Worm (Caenorhabditis elegans): ENCODE data around the gene nhr-189.

The nhr-189 gene

ce11 chrV:3877242-3877641 is 17.2 kb upstream of the nhr-189 start:
- TF ChIP-seq nhr-179 (tag; optimal IDR thresholded peaks at IDR 0.05): no peak

ce11 chrV:3874102-3874744 is 14.2 kb upstream of the nhr-189 start, which contains the start of gene nhr-158:
nhr-158 (minus strand) TSS chrV:3874152.
- TF ChIP-seq rpc-1 (optimal IDR thresholded peaks at IDR 0.05) (no peak), rpc-1 (tag; optimal IDR thresholded peaks at IDR 0.05) (no peak), B0035.1 (tag; optimal IDR thresholded peaks at IDR 0.05) (no peak)

ce11 chrV:3870359-3870758 is 10.3 kb upstream of the nhr-189 start:
- no peak for TF ChIP-seq madf-6 (GFP tag; IDR thresholded peaks at IDR 0.05)

ce11 chrV:3868905-3869304 is 8.9 kb upstream of the nhr-189 start, which contains the start of gene nhr-157:
nhr-157 (minus strand) TSS chrV:3869005.
- TF ChIP-seq T07F8.4 (tag; optimal IDR thresholded peaks at IDR 0.05) (no peak), ztf-3 (GFP tag; optimal IDR thresholded peaks at IDR 0.05) (no peak), gei-17 (GFP tag; optimal IDR thresholded peaks at IDR 0.05) (no peak), ztf-26 (tag; optimal IDR thresholded peaks at IDR 0.05) (no peak), lsy-27 (tag; optimal IDR thresholded peaks at IDR 0.05; ENCODE audit: borderline replicate concordance, insufficient read depth) (no peak), rcor-1 (GFP tag; IDR thresholded peaks at IDR 0.05) (no peak), ceh-79 (tag; optimal IDR thresholded peaks at IDR 0.05) (no peak), madf-3 (GFP tag; IDR thresholded peaks at IDR 0.05) (no peak), lir-1 (GFP tag; conservative IDR thresholded peaks at IDR 0.05) (no peak), F22D6.2 (tag; optimal IDR thresholded peaks at IDR 0.05) (no peak), ztf-22 (GFP tag; optimal IDR thresholded peaks at IDR 0.05) (no peak), pbrm-1 (GFP tag; IDR thresholded peaks at IDR 0.05) (no peak)

ce11 chrV:3865273-3865672 is 5.2 kb upstream of the nhr-189 start:
- TF ChIP-seq egl-44 (GFP tag; IDR thresholded peaks at IDR 0.05) (no peak), dpl-1 (GFP tag; optimal IDR thresholded peaks at IDR 0.05) (no peak), F57A8.1 (GFP tag; optimal IDR thresholded peaks at IDR 0.05) (no peak), nfya-2 (GFP tag; IDR thresholded peaks at IDR 0.05) (no peak), xnd-1 (tag; optimal IDR thresholded peaks at IDR 0.05) (no peak), Y67H2A.10 (GFP tag; conservative IDR thresholded peaks at IDR 0.05) (no peak), ztf-3 (GFP tag; optimal IDR thresholded peaks at IDR 0.05) (no peak), attf-5 (GFP tag; optimal IDR thresholded peaks at IDR 0.05) (no peak), tlf-1 (GFP tag; optimal IDR thresholded peaks at IDR 0.05) (no peak), T07F8.4 (tag; optimal IDR thresholded peaks at IDR 0.05) (no peak), cebp-1 (GFP tag; IDR thresholded peaks at IDR 0.05) (no peak), cebp-1 (tag; optimal IDR thresholded peaks at IDR 0.05) (no peak), ZK185.1 (tag; optimal IDR thresholded peaks at IDR 0.05; ENCODE audit: poor library complexity, severe bottlenecking) (no peak), ztf-25 (GFP tag; IDR thresholded peaks at IDR 0.05) (no peak), chd-7 (tag; optimal IDR thresholded peaks at IDR 0.05) (no peak)

ce11 chrV:3862851-3863250 is 2.8 kb upstream of the nhr-189 start, which contains the start of gene nhr-187:
nhr-187 (minus strand) TSS chrV:3862951.
- TF ChIP-seq K12H6.12 (tag; optimal IDR thresholded peaks at IDR 0.05) (no peak), unc-130 (GFP tag; optimal IDR thresholded peaks at IDR 0.05) (no peak), rec-8 (tag; optimal IDR thresholded peaks at IDR 0.05) (no peak), lir-1 (GFP tag; conservative IDR thresholded peaks at IDR 0.05) (no peak), ceh-100 (GFP tag; IDR thresholded peaks at IDR 0.05) (no peak), F23B12.7 (tag; optimal IDR thresholded peaks at IDR 0.05; ENCODE audit: insufficient read depth) (no peak), ceh-27 (GFP tag; optimal IDR thresholded peaks at IDR 0.05) (no peak)
